Fruit fly (Drosophila melanogaster): ENCODE results near the gene a10.

Gene a10

DNA sequence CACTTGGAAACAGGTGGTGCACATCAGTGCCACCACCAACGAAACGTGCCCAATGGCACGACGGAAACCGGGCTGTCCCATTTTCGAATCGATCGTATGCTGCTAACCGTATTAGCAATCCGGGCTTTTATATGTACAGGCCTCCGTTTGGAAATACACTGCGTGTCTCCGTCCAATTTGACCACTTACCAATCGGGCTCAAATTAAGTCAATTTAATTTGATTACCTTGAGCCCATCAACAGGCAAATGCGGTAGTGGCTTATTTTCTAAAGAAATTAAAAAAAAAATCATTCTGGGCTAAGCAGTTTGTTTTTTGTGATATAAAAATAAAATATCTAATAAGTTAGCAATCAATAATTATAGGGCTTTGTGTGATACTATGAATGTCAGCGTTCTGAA lies at the start of gene a10:
Gene a10 (minus strand): TSS at position 101 of the 400 bp plus-strand sequence.
- TF ChIP-seq Myc (optimal IDR thresholded peaks at IDR 0.05): no peak

- no peak for TF ChIP-seq Sin3A (optimal IDR thresholded peaks at IDR 0.05)
- TF ChIP-seq insv (optimal IDR thresholded peaks at IDR 0.05): no peak
- TF ChIP-seq psq (optimal IDR thresholded peaks at IDR 0.05): no peak
- TF ChIP-seq ttk (optimal IDR thresholded peaks at IDR 0.05): no peak
- no peak for TF ChIP-seq Myc (optimal IDR thresholded peaks at IDR 0.05)
Measured at dm6 chr3L:17055467-17055877, 31.9 kb upstream of the a10 start, which contains the start of gene CG7724. Gene CG7724 (plus strand): TSS chr3L:17055613.

DNA sequence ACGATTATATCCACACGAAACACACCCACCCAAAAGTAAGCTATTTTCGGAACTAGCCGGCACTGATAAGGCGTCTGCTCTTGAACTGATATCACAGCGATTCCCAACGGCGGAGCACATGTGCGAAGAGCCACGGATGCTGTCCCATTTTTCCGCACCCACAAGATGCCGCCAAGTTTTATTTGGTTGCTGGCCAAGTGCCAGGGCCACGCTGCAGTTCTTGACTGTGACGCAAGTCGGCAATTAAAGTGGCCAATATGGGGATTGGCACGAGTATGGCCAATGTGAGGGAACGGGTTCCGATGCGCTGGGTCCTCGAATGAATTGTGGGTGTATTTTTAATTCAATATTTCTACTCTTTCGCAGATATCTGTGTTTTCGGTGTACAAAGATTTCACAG lies 30.4 kb upstream of the a10 start:
- TF ChIP-seq h (optimal IDR thresholded peaks at IDR 0.05) (no peak), Myc (optimal IDR thresholded peaks at IDR 0.05) (no peak), psq (optimal IDR thresholded peaks at IDR 0.05) (no peak), insv (optimal IDR thresholded peaks at IDR 0.05) (no peak), Sin3A (optimal IDR thresholded peaks at IDR 0.05) (no peak), ttk (optimal IDR thresholded peaks at IDR 0.05) (no peak)

dm6 chr3L:17052388-17052905 lies 28.9 kb upstream of the a10 start:
- no peak for TF ChIP-seq h (optimal IDR thresholded peaks at IDR 0.05)
- no peak for TF ChIP-seq Sin3A (optimal IDR thresholded peaks at IDR 0.05)
- no peak for TF ChIP-seq Myc (optimal IDR thresholded peaks at IDR 0.05)
- no peak for TF ChIP-seq insv (optimal IDR thresholded peaks at IDR 0.05)
- TF ChIP-seq psq (optimal IDR thresholded peaks at IDR 0.05): no peak
- no peak for TF ChIP-seq ttk (optimal IDR thresholded peaks at IDR 0.05)

DNA sequence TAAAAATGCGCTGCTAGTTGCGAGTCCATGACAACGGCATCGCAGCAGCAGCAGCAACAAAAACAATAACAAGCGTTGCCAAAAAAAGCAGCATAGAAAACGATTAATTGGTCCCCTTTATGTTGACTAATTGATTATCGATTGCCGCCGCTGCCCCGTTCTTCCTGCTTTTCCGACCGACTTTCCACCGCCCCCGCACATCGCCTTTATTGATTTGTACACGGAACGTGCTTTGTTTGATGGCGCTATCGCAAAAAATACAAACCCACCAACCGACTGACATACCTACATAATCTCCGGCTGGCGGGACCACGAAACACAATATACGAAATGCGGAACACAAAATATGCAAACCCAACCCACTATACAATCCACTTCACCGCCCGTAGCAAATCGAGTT lies 27.9 kb upstream of the a10 start:
- no peak for TF ChIP-seq Sin3A (optimal IDR thresholded peaks at IDR 0.05)
- TF ChIP-seq Myc (optimal IDR thresholded peaks at IDR 0.05): no peak

DNA sequence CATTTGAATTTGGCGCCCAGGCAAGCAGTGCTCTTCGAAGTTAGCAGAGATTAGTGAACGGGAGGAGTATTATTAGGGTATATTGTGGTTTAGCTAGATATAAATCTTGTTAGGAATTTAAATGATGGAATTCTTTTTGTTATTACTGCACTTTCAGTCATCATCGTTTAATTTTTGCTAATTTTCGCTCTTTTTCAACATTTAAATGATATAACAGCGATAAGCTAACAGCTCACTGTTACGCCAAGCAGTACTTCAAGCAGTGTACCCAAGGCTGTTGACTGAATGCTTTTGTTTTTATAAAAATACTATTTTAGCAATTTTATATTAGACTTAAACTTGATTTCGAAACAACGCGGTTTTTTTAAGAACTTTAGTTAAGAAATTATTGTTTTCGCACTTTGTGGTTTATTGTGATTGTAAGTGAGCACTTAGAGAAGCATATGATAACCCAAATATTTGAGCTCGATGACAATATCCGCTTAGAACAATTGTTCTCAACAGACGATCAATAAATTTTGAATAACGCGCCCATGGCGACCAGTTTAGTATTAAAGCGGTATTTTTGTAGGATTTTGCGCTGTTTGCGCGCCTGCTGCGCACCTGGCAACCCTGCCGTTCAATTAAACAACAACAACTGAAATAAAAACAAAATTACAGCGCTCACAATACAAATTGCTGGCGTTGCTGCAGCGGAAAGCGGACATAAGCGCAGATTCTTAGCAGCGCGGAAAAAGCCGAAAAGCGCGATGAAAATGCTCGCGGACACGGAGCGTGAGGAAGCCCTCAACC lies 27.3 kb upstream of the a10 start:
- no peak for TF ChIP-seq ttk (optimal IDR thresholded peaks at IDR 0.05)
- no peak for TF ChIP-seq Sin3A (optimal IDR thresholded peaks at IDR 0.05)
- no peak for TF ChIP-seq insv (optimal IDR thresholded peaks at IDR 0.05)
- no peak for TF ChIP-seq h (optimal IDR thresholded peaks at IDR 0.05)
- TF ChIP-seq psq (optimal IDR thresholded peaks at IDR 0.05): no peak
- no peak for TF ChIP-seq Myc (optimal IDR thresholded peaks at IDR 0.05)

dm6 chr3L:17049912-17050345 lies 26.4 kb upstream of the a10 start:
- TF ChIP-seq Myc (optimal IDR thresholded peaks at IDR 0.05): no peak
- TF ChIP-seq psq (optimal IDR thresholded peaks at IDR 0.05): no peak
- TF ChIP-seq insv (optimal IDR thresholded peaks at IDR 0.05): no peak
- no peak for TF ChIP-seq Sin3A (optimal IDR thresholded peaks at IDR 0.05)
- TF ChIP-seq h (optimal IDR thresholded peaks at IDR 0.05): no peak

- TF ChIP-seq h (optimal IDR thresholded peaks at IDR 0.05) (no peak), psq (optimal IDR thresholded peaks at IDR 0.05) (no peak), Myc (optimal IDR thresholded peaks at IDR 0.05) (no peak)
Measured at dm6 chr3L:17049314-17049713, 25.8 kb upstream of the a10 start, which contains the start of gene rogdi. Gene rogdi (plus strand): TSS chr3L:17049512.

DNA sequence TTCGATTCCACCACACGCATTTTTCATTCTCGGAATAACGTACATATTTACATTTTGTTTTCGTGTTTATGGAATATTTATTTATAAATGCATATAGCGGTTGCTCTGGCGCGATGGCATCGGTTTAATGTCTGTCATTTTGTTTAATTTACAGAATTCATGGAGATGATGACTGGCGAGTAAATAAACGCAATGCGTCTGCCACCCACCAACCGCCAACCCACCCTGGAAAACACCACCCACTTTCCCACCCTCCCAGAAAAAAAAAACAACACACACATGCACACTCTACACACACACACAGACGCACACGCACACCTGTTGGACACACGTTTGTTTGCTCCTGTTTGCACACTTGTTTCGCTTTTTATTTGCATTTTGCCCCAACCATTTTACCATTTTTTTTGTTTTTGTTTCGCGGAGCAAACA lies 24.3 kb upstream of the a10 start:
- TF ChIP-seq psq (optimal IDR thresholded peaks at IDR 0.05): no peak
- TF ChIP-seq ttk (optimal IDR thresholded peaks at IDR 0.05): no peak
- no peak for TF ChIP-seq Myc (optimal IDR thresholded peaks at IDR 0.05)
- no peak for TF ChIP-seq h (optimal IDR thresholded peaks at IDR 0.05)
- TF ChIP-seq insv (optimal IDR thresholded peaks at IDR 0.05): no peak

- TF ChIP-seq insv (optimal IDR thresholded peaks at IDR 0.05): no peak
- no peak for TF ChIP-seq psq (optimal IDR thresholded peaks at IDR 0.05)
- no peak for TF ChIP-seq h (optimal IDR thresholded peaks at IDR 0.05)
- no peak for TF ChIP-seq Myc (optimal IDR thresholded peaks at IDR 0.05)
- no peak for TF ChIP-seq ttk (optimal IDR thresholded peaks at IDR 0.05)
- no peak for TF ChIP-seq Sin3A (optimal IDR thresholded peaks at IDR 0.05)
Measured at dm6 chr3L:17045431-17046238, 22.1 kb upstream of the a10 start, which contains the start of gene TpnC73F. Gene TpnC73F (plus strand): TSS chr3L:17046063.

- no peak for TF ChIP-seq psq (optimal IDR thresholded peaks at IDR 0.05)
- no peak for TF ChIP-seq Sin3A (optimal IDR thresholded peaks at IDR 0.05)
- no peak for TF ChIP-seq insv (optimal IDR thresholded peaks at IDR 0.05)
- no peak for TF ChIP-seq h (optimal IDR thresholded peaks at IDR 0.05)
- TF ChIP-seq Myc (optimal IDR thresholded peaks at IDR 0.05): no peak
- TF ChIP-seq ttk (optimal IDR thresholded peaks at IDR 0.05): no peak
Measured at dm6 chr3L:17044799-17045198, 21.3 kb upstream of the a10 start, which contains the start of gene Pop5. Gene Pop5 (minus strand): TSS chr3L:17045038.

dm6 chr3L:17042297-17042921 lies 18.9 kb upstream of the a10 start, which contains the start of the genes scaf6 and Papst2:
Gene scaf6 (minus strand): TSS chr3L:17042574.
Gene Papst2 (plus strand): TSS chr3L:17042797.
- TF ChIP-seq Myc (optimal IDR thresholded peaks at IDR 0.05) (no peak), ttk (optimal IDR thresholded peaks at IDR 0.05) (no peak)
